Worm (Caenorhabditis elegans) whole organism, late embryonic: ENCODE data around the gene Y41E3.19.

ENCODE experiments used
- F13H6.1 ChIP-seq: sonication (generic microtip); optimal IDR thresholded peaks from 2 replicates; lab custom pipeline; 2016; ENCODE audit warnings: missing genetic modification characterization, missing compliant biosample characterization
- K09A11.1 ChIP-seq: sonication (generic microtip); optimal IDR thresholded peaks from 2 replicates; lab custom pipeline; 2017; ENCODE audit warnings: antibody characterized with exemption, mild to moderate bottlenecking, missing genetic modification characterization, missing compliant biosample characterization; ENCODE audit not compliant: insufficient read depth
- T23F11.4 ChIP-seq: fragments of 200-800 bp; sonication (Bioruptor generic); optimal IDR thresholded peaks from 2 replicates; lab custom pipeline; 2018; ENCODE audit warnings: mild to moderate bottlenecking, missing genetic modification characterization, missing compliant biosample characterization
- ceh-14 ChIP-seq: sonication (generic microtip); optimal IDR thresholded peaks from 2 replicates; lab custom pipeline; 2016; ENCODE audit warnings: missing genotype, missing genetic modification characterization, missing compliant biosample characterization
- ceh-18 ChIP-seq: sonication (generic microtip); optimal IDR thresholded peaks from 2 replicates; lab custom pipeline; 2016; ENCODE audit warnings: missing genetic modification characterization, missing compliant biosample characterization
- ceh-2 ChIP-seq: sonication (generic microtip); optimal IDR thresholded peaks from 2 replicates; lab custom pipeline; 2016; ENCODE audit warnings: missing genotype, missing genetic modification characterization, missing compliant biosample characterization
- ceh-22 ChIP-seq: sonication (generic microtip); optimal IDR thresholded peaks from 2 replicates; lab custom pipeline; 2017; ENCODE audit warnings: missing biosample characterization, missing genetic modification characterization
- ceh-24 ChIP-seq: sonication (generic microtip); optimal IDR thresholded peaks from 2 replicates; lab custom pipeline; 2016; ENCODE audit warnings: mild to moderate bottlenecking, missing genetic modification characterization, missing compliant biosample characterization
- ceh-30 ChIP-seq: fragments of 150-350 bp; optimal IDR thresholded peaks from 2 replicates; lab custom pipeline; 2014; ENCODE audit warnings: missing biosample characterization, missing genetic modification characterization
- ceh-34 ChIP-seq: sonication (generic microtip); optimal IDR thresholded peaks from 2 replicates; lab custom pipeline; 2016; ENCODE audit warnings: mild to moderate bottlenecking, missing genetic modification characterization, missing compliant biosample characterization
- ceh-45 ChIP-seq: fragments of 200-800 bp; sonication (Bioruptor generic); IDR thresholded peaks from 2 replicates; pipeline ENCODE4 v1.3.6; 2022; ENCODE audit warnings: missing genetic modification reagents, missing genetic modification characterization, missing compliant biosample characterization
- ceh-48 ChIP-seq: sonication (generic microtip); optimal IDR thresholded peaks from 2 replicates; lab custom pipeline; 2016; ENCODE audit warnings: missing genetic modification characterization, inconsistent platforms, missing compliant biosample characterization
- ceh-6 ChIP-seq: fragments of 200-800 bp; sonication (Bioruptor generic); optimal IDR thresholded peaks from 2 replicates; lab custom pipeline; 2018; ENCODE audit warnings: mild to moderate bottlenecking, missing genetic modification characterization, missing compliant biosample characterization
- ceh-9 ChIP-seq: sonication (generic microtip); optimal IDR thresholded peaks from 2 replicates; lab custom pipeline; 2016; ENCODE audit warnings: mild to moderate bottlenecking, missing genetic modification characterization, inconsistent platforms, missing compliant biosample characterization
- che-1 ChIP-seq: sonication (generic microtip); optimal IDR thresholded peaks from 2 replicates; lab custom pipeline; 2016; ENCODE audit warnings: mild to moderate bottlenecking, missing genetic modification characterization, missing compliant biosample characterization
- dve-1 ChIP-seq: sonication (generic microtip); optimal IDR thresholded peaks from 2 replicates; lab custom pipeline; 2017; ENCODE audit warnings: antibody characterized with exemption, mild to moderate bottlenecking, missing genetic modification characterization, missing compliant biosample characterization
- elt-2 ChIP-seq: sonication (generic microtip); optimal IDR thresholded peaks from 2 replicates; lab custom pipeline; 2016; ENCODE audit warnings: missing genetic modification reagents, missing genetic modification characterization, missing compliant biosample characterization
- elt-4 ChIP-seq: sonication (generic microtip); optimal IDR thresholded peaks from 2 replicates; lab custom pipeline; 2016; ENCODE audit warnings: missing genetic modification characterization, missing compliant biosample characterization
- ets-4 ChIP-seq: sonication (generic microtip); optimal IDR thresholded peaks from 2 replicates; lab custom pipeline; 2016; ENCODE audit warnings: missing genetic modification characterization, missing compliant biosample characterization
- fax-1 ChIP-seq: sonication (generic microtip); optimal IDR thresholded peaks from 2 replicates; lab custom pipeline; 2016; ENCODE audit warnings: missing genotype, missing genetic modification characterization, missing compliant biosample characterization
- fkh-6 ChIP-seq: sonication (generic microtip); optimal IDR thresholded peaks from 2 replicates; lab custom pipeline; 2016; ENCODE audit warnings: missing genetic modification characterization, missing compliant biosample characterization
- hlh-13 ChIP-seq: fragments of 200-800 bp; sonication (Bioruptor generic); optimal IDR thresholded peaks from 2 replicates; lab custom pipeline; 2018; ENCODE audit warnings: mild to moderate bottlenecking, missing genetic modification characterization, missing compliant biosample characterization
- hlh-8 ChIP-seq: sonication (generic microtip); optimal IDR thresholded peaks from 2 replicates; lab custom pipeline; 2016; ENCODE audit warnings: missing genotype, missing genetic modification characterization, missing compliant biosample characterization
- lim-6 ChIP-seq: sonication (generic microtip); optimal IDR thresholded peaks from 2 replicates; lab custom pipeline; 2016; ENCODE audit warnings: missing genetic modification characterization, missing compliant biosample characterization
- lin-11 ChIP-seq: fragments of 200-800 bp; sonication (Bioruptor generic); optimal IDR thresholded peaks from 2 replicates; lab custom pipeline; 2018; ENCODE audit warnings: mild to moderate bottlenecking, missing genetic modification characterization, missing compliant biosample characterization
- mec-3 ChIP-seq: sonication (generic microtip); optimal IDR thresholded peaks from 2 replicates; lab custom pipeline; 2016; ENCODE audit warnings: borderline replicate concordance, missing genetic modification characterization, missing compliant biosample characterization
- nfya-1 ChIP-seq: sonication (generic microtip); optimal IDR thresholded peaks from 2 replicates; lab custom pipeline; 2017; ENCODE audit warnings: missing genetic modification characterization, mild to moderate bottlenecking, missing compliant biosample characterization, antibody characterized with exemption, moderate library complexity
- nhr-11 ChIP-seq: fragments of 150-350 bp; optimal IDR thresholded peaks from 2 replicates; lab custom pipeline; 2014; ENCODE audit warnings: missing biosample characterization, missing genetic modification characterization
- nhr-232 ChIP-seq: sonication (generic microtip); optimal IDR thresholded peaks from 2 replicates; lab custom pipeline; 2016; ENCODE audit warnings: missing genetic modification characterization, missing compliant biosample characterization
- odd-2 ChIP-seq: sonication (generic microtip); optimal IDR thresholded peaks from 2 replicates; lab custom pipeline; 2017; ENCODE audit warnings: antibody characterized with exemption, mild to moderate bottlenecking, missing genetic modification characterization, missing compliant biosample characterization
- pag-3 ChIP-seq: sonication (generic microtip); optimal IDR thresholded peaks from 2 replicates; lab custom pipeline; 2016; ENCODE audit warnings: missing compliant biosample characterization, missing genetic modification characterization, borderline replicate concordance
- pha-2 ChIP-seq: sonication (generic microtip); optimal IDR thresholded peaks from 2 replicates; lab custom pipeline; 2017; ENCODE audit warnings: mild to moderate bottlenecking, missing genetic modification characterization, missing compliant biosample characterization
- pqm-1 ChIP-seq: sonication (generic microtip); optimal IDR thresholded peaks from 2 replicates; lab custom pipeline; 2016; ENCODE audit warnings: missing genetic modification characterization, missing compliant biosample characterization
- pros-1 ChIP-seq: fragments of 150-350 bp; optimal IDR thresholded peaks from 2 replicates; lab custom pipeline; 2014; ENCODE audit warnings: missing biosample characterization, missing genetic modification reagents, missing genetic modification characterization
- ref-2 ChIP-seq: sonication (generic microtip); optimal IDR thresholded peaks from 2 replicates; lab custom pipeline; 2016; ENCODE audit warnings: missing genetic modification characterization, missing compliant biosample characterization
- sdc-2 ChIP-seq: sonication (generic microtip); optimal IDR thresholded peaks from 2 replicates; lab custom pipeline; 2016; ENCODE audit warnings: missing genotype, missing genetic modification characterization, missing compliant biosample characterization
- sox-2 ChIP-seq: fragments of 200-800 bp; sonication (Bioruptor generic); IDR thresholded peaks from 2 replicates; pipeline ENCODE4 v1.3.6; 2022; ENCODE audit warnings: missing genetic modification reagents, missing genetic modification characterization, missing compliant biosample characterization
- syd-9 ChIP-seq: sonication (generic microtip); optimal IDR thresholded peaks from 2 replicates; lab custom pipeline; 2016; ENCODE audit warnings: mild to moderate bottlenecking, missing genetic modification characterization, moderate library complexity, missing compliant biosample characterization
- tbx-2 ChIP-seq: sonication (generic microtip); optimal IDR thresholded peaks from 2 replicates; lab custom pipeline; 2016; ENCODE audit warnings: missing genetic modification characterization, missing compliant biosample characterization
- tbx-7 ChIP-seq: sonication (generic microtip); optimal IDR thresholded peaks from 2 replicates; lab custom pipeline; 2016; ENCODE audit warnings: missing genotype, missing genetic modification characterization, missing compliant biosample characterization
- unc-55 ChIP-seq: sonication (generic microtip); optimal IDR thresholded peaks from 2 replicates; lab custom pipeline; 2017; ENCODE audit warnings: missing biosample characterization, missing genetic modification reagents, missing genetic modification characterization
- unc-86 ChIP-seq: sonication (generic microtip); optimal IDR thresholded peaks from 2 replicates; lab custom pipeline; 2016; ENCODE audit warnings: missing genetic modification characterization, missing compliant biosample characterization
- ztf-16 ChIP-seq: sonication (generic microtip); optimal IDR thresholded peaks from 2 replicates; lab custom pipeline; 2017; ENCODE audit warnings: missing genetic modification characterization, missing compliant biosample characterization

The Y41E3.19 gene

DNA sequence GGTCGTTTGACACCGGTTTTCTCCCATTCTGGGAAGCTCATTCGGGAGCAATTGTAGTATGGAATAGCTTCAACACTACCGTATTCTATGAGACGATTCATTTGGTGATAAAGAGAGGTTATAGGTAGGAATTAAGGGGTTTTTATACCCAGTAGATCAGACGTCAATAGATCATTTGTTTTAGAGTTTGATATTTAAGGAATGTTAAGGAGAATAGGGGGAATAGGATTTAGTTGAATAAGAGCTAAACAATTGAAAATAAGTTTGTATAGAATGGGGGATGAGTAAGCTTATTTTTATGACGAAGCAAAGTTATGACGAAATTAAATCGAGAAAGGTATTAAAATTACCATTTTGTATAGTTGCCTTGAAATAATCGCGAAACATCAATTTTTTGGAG, 2.7 kb upstream of the Y41E3.19 start, which contains the start of gene srt-47:
Gene srt-47, minus strand, starts transcription at position 101 of the 400 bp plus-strand sequence.
- TF ChIP-seq ceh-24 (no peak), fkh-6 (tag; lab: Kevin White, UChicago) (no peak), hlh-8 (tag; lab: Kevin White, UChicago) (no peak), ceh-48 (tag; lab: Kevin White, UChicago) (no peak), pha-2 (no peak), tbx-7 (tag; lab: Kevin White, UChicago) (no peak), fax-1 (tag; lab: Kevin White, UChicago) (no peak), ceh-30 (tag; lab: Kevin White, UChicago) (no peak), hlh-13 (GFP tag; lab: Kevin White, UChicago) (no peak), ceh-18 (tag; lab: Kevin White, UChicago) (no peak)

DNA sequence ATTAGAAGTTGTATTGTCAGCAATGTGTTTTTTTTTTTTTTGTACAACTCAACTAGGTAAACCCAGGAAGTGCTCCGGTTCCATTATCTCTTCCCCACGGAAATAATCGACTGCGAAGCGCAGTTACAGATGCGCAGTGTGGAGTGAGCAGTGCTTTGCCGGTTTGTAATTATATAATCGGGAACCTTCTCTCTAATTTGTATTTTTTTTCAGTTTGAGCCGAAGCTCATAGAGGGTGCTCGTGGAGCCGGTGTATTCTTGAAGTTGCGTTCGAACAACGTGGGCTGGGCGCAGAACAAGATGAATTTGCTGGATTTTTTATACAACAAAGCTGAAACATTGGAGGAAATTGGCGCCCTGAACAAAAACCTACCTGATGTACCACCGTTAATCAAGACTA, 2.1 kb downstream of the Y41E3.19 start, which contains the start of gene Y41E3.13:
Gene Y41E3.13, plus strand, starts transcription at position 301 of the 400 bp plus-strand sequence.
- TF ChIP-seq F13H6.1 (tag; lab: Kevin White, UChicago) (no peak), hlh-13 (GFP tag; lab: Kevin White, UChicago) (no peak), ztf-16 (tag; lab: Kevin White, UChicago) (no peak), lim-6 (no peak), elt-2 (tag; lab: Kevin White, UChicago) (no peak), syd-9 (no peak), sox-2 (GFP tag; lab: Robert Waterston, UW) (no peak), nfya-1 (tag; lab: Kevin White, UChicago) (no peak), unc-86 (no peak), ref-2 (tag; lab: Kevin White, UChicago) (no peak), pag-3 (tag; lab: Kevin White, UChicago) (no peak), ceh-45 (GFP tag; lab: Robert Waterston, UW) (no peak), ceh-22 (tag; lab: Kevin White, UChicago) (no peak), ets-4 (tag; lab: Kevin White, UChicago) (no peak)

DNA sequence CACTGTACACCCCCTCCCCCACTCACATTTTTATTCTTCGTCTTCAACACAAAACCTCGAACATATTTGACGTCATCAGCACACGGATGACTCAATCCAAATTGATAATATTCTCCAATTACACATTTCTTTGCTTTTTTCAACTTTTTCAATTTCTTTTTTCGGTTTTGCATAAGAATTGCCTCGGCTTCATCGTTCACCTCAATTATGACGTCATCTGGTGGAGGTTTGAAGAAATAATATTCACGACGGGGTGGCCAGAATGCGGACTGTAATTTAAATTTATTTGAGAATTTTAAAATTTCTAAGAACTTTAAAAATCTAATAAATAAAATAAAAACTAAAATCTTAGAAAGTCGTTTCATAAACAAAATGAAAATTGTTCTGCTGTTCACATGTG, 7.9 kb downstream of the Y41E3.19 start:
- no peak for TF ChIP-seq ets-4 (tag; lab: Kevin White, UChicago)
- TF ChIP-seq ceh-9 (tag; lab: Kevin White, UChicago), result no peak
- TF ChIP-seq elt-4 (tag; lab: Kevin White, UChicago), result no peak
- no peak for TF ChIP-seq T23F11.4 (GFP tag; lab: Kevin White, UChicago)
- TF ChIP-seq ceh-6 (GFP tag; lab: Kevin White, UChicago), result no peak
- no peak for TF ChIP-seq fkh-6 (tag; lab: Kevin White, UChicago)
- no peak for TF ChIP-seq mec-3 (tag; lab: Kevin White, UChicago)
- TF ChIP-seq ceh-2, result no peak
- TF ChIP-seq pqm-1 (tag; lab: Kevin White, UChicago), result no peak
- TF ChIP-seq ceh-14 (tag; lab: Kevin White, UChicago), result no peak
- no peak for TF ChIP-seq sdc-2
- TF ChIP-seq ceh-24, result no peak
- no peak for TF ChIP-seq tbx-2 (tag; lab: Kevin White, UChicago)
- TF ChIP-seq unc-86, result no peak
- TF ChIP-seq lin-11 (tag; lab: Kevin White, UChicago), result no peak
- no peak for TF ChIP-seq K09A11.1 (tag; lab: Kevin White, UChicago)
- TF ChIP-seq nhr-11 (tag; lab: Kevin White, UChicago), result no peak
- no peak for TF ChIP-seq unc-55 (GFP tag; lab: Kevin White, UChicago)
- TF ChIP-seq che-1, result no peak

DNA sequence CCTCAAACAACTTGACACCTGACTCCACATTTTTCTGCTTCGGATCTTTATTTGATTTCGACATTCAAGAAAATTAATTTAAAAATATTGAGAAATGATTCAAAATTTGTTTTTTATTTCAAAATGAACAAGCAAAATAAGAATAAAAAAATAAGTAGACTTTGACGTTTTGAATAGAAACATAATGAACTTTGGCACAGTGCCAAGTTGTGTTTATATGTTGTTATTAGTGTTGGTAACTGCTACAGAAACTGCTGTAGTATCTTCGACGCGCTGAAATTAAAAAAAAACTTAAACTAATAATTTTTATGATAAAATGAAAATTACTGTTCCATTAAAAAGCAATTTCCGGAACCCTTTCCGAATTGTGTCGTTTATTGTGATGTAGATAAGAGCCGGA, 9.7 kb downstream of the Y41E3.19 start, which contains the start of gene Y41E3.18:
Gene Y41E3.18, minus strand, starts transcription at position 101 of the 400 bp plus-strand sequence.
- TF ChIP-seq ceh-24, result no peak
- TF ChIP-seq ceh-48 (tag; lab: Kevin White, UChicago), result no peak
- TF ChIP-seq nhr-11 (tag; lab: Kevin White, UChicago), result no peak
- no peak for TF ChIP-seq ceh-9 (tag; lab: Kevin White, UChicago)
- no peak for TF ChIP-seq pros-1 (tag; lab: Kevin White, UChicago)
- TF ChIP-seq nhr-232 (tag; lab: Kevin White, UChicago), result no peak
- TF ChIP-seq odd-2 (tag; lab: Kevin White, UChicago), result no peak
- TF ChIP-seq dve-1 (tag; lab: Kevin White, UChicago), result no peak
- no peak for TF ChIP-seq unc-86
- no peak for TF ChIP-seq hlh-8 (tag; lab: Kevin White, UChicago)
- TF ChIP-seq ceh-2, result no peak
- no peak for TF ChIP-seq fax-1 (tag; lab: Kevin White, UChicago)
- no peak for TF ChIP-seq ets-4 (tag; lab: Kevin White, UChicago)
- no peak for TF ChIP-seq sox-2 (GFP tag; lab: Robert Waterston, UW)
- TF ChIP-seq ceh-34 (tag; lab: Kevin White, UChicago), result no peak
- no peak for TF ChIP-seq elt-4 (tag; lab: Kevin White, UChicago)
